Worm (Caenorhabditis elegans) whole organism, dauer: Measurements from ENCODE around the gene C34F11.2.

Experiments
- unc-62 ChIP-seq: sonication (generic microtip); optimal IDR thresholded peaks from 2 replicates; lab custom pipeline; 2017; ENCODE audit warnings: missing biosample characterization, missing genetic modification reagents, missing genetic modification characterization

C34F11.2 gene

DNA sequence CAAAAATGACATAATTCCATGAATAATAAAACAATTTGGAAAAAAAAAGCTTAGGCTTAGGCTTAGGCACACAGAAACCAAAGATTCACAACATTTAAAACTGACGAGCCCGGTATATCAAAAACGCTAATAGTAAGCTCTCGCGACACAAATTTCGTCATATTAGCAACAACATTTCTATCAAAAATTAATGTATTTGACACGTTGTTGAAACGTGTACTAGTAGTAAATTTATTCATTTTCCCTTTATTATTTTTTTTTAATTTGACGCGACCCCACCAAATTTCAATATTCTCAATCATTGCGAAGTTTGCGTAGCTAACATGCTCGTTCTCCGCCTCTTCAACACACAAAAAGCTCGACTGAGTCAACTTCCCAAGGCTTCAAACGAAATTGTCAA, at the start of gene C34F11.2:
C34F11.2 (plus strand) TSS at position 301 of the 400 bp plus-strand sequence.
- no peak for TF ChIP-seq unc-62

DNA sequence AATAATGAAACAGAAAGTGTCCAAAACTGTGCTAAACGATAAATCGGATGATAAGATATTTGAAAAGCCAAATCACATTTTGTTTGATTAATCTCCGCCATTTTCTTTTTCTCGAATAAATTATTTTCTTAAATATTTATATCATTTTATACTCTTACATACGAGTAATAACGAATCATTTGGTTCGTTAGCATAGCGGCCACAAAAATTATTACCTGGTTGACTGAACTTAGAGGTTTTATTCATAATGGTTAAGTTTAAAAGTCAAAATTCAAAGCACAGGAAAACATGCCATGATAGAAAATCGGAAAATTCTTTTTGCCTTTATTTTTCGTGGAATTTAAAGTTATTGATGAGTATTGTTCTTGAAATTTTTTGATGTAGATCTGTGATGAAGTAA, 48.8 kb upstream of the C34F11.2 start, which contains the start of gene srb-5:
srb-5 (minus strand) TSS at position 101 of the 400 bp plus-strand sequence.
- no peak for TF ChIP-seq unc-62

DNA sequence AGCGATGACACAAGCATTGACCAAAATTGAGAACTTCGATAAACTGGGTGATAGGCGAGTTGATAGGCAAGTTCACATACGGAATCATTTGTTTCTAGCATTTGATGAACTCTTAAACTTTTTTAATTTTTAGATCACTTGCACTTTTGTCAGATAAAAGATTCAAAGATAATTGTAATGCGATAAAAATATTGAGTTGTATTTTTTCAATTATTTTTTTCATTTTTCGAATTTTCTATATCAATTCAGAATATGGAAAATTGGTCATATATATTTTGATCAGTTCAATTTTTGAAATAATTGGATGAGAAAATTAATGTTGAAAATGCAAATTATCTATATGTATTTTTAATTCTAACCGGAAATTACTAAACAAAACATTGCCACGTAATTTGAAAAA, 45.3 kb upstream of the C34F11.2 start, which contains the start of gene srb-3:
srb-3 (minus strand) TSS at position 101 of the 400 bp plus-strand sequence.
- no peak for TF ChIP-seq unc-62

DNA sequence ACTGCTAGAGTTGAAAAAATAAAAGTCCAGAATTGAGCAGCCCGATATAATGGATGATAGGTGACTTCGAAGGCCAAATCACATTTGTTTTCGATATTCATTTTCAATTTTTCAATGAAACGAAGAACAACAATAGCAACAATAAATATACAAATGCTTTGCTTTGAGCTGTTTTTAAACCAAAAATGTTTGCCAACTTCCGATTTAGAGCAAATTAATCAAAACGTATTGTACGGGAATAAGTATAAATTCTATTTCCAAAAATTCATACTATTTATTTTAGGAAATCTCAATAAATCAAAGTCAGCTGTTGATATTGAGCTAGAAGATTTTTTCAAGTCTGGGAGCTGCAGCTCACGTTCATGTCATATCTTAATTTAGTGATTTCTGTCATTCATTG, 41.1 kb upstream of the C34F11.2 start, which contains the start of gene srb-1:
srb-1 (minus strand) TSS at position 101 of the 400 bp plus-strand sequence.
- no peak for TF ChIP-seq unc-62

DNA sequence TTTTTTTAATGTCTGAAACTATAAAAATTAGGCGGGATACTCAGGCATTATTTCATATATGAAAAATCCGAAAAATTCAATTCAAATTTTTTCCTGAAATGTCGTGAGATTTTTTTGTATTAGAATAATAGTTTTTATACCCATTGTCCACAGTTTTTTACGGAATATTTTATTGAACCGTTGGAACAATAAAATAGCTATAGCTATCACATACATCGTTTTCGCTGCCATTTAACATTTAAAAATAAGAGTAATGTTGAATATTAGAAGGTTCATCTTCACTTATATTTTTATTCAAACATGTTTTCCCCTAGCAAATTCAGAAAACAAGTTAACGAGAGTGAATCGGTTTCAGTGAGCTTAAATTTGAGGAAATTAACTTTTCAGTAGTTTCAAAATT, 40.5 kb upstream of the C34F11.2 start, which contains the start of gene C27D6.15:
C27D6.15 (plus strand) TSS at position 301 of the 400 bp plus-strand sequence.
- TF ChIP-seq unc-62: no peak

DNA sequence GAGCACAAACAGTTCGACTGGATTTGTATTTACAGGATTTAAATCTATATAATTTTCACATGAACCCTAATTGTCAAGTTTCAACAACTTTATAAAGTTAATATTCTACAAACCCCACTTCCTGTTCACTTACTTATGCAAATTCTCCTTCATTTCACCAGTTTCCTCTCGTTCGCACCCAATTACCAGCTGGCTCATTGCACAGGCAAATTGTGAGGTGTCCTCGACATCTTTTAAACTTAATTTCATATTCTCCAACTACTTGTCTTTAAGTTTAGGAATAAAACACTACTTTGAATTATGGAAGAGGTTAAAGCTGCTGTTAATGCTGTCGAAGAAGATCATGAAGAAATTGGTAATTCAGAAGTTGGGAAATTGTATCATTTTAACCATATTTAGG, 39.6 kb upstream of the C34F11.2 start, which contains the start of gene C27D6.1:
C27D6.1 (plus strand) TSS at position 301 of the 400 bp plus-strand sequence.
- no peak for TF ChIP-seq unc-62

DNA sequence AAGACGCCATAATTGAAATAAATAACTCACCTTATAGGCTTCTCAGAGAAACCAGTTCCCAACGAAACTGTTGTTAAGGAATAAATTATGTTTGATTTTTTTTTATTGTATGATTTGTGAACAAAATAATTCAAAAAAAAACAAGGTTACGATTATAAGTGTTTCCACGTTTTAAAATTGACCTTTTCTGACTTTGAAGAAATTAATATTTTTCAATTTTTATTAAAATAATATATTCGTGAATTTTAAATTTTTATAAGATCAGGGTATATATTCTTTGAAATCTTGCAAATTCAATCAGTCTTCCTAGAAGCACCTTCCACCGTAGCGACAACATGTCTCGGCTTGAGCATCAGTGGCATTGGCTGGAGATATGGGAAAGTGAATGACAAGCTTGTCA, 37.7 kb upstream of the C34F11.2 start, which contains the start of gene C27D6.3:
C27D6.3 (minus strand) TSS at position 101 of the 400 bp plus-strand sequence.
- no peak for TF ChIP-seq unc-62

DNA sequence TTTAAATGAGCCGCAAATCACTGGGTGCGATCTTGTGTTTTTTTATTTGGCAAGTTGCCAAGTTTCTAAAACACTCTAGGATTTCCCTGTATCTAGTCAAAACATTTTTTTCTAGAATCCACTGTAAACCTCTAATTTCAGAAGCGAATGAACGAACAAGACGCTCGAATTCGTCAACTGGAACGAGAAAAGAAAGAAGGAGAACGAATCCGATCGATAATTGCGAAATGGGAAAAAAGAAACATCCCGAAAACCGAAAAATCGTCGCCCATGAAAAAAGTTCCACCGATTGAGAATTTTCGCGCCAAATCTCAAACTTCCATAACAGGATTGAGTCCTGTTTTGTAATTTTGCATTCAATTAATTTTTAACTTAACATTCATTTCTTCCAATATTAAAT, 35.1 kb upstream of the C34F11.2 start:
- TF ChIP-seq unc-62: no peak

DNA sequence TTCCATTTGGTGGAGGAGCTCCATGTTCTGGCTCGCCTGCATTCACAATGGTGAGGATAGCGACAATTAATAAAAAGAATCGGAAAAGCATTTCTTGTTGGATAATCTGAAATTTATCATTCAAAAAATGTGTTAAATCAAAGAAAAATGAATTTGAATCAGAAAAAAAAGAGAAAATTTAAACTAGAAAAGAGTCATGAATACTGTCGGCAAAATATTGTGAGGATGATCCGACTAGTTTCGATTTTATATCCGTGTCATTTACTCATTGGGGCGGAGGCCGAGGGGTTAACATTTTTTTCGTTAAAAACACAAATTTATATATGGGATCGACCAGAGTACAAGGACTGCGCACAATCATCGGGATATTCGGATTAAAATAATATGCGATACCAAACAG, 34.2 kb upstream of the C34F11.2 start, which contains the start of gene C27D6.12:
C27D6.12 (minus strand) TSS at position 101 of the 400 bp plus-strand sequence.
- no peak for TF ChIP-seq unc-62

DNA sequence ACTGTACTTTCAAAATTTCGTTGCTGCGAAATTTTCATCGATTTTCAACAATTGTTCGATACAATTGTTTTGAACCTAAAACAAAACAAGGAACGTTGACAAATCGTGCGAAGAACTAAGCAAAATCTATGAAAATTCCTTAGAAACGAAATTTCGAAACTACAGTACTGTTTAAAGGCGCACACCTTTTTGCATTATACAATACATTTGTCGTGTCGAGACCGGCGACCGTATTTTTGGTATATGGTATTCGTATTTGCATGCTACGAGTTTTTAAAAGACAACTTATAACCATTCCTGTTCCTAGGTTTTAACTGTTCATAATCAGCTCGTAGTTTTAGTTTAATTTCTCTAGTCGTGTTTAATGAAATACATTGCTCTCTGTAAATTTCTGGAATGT, 33.5 kb upstream of the C34F11.2 start:
- TF ChIP-seq unc-62: no peak

DNA sequence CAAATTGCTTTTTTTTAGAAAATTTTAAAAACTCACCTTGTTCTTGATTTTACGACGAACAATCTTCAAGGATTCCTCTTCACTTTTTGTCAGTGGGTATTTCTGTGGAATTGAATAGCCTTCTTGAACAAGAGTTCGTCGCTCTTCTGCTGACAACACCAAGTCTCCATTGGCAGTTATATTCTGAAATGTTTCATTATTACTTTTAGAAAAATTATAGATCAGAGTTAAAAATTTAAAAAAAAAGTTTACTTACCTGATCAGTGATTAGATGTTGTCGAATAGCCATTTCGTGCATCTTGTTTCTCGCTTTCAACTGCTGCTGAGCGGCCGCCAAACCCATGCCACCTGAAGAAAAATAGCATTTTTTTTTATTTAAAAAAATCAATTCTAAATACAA, 31.8 kb upstream of the C34F11.2 start:
- TF ChIP-seq unc-62: no peak

DNA sequence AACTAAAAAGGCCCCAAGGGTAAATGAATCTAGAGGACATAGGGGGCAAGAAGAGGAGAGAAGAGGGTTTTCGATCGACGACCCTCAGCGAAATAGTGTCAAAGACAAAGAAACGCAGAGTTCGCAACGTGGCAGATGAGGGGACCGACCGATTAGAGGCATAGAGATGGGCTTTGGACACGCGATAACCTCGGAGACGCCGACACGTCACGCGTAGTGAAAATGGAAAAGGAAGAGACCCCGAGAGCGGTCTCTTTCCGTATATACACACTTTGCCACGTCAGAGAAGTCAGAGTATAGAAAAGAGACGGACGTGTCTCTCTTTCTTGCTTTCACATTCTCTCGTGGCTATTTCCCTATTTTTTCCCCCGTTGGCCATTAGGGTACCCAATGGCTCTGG, 30.6 kb upstream of the C34F11.2 start:
- TF ChIP-seq unc-62: no peak

DNA sequence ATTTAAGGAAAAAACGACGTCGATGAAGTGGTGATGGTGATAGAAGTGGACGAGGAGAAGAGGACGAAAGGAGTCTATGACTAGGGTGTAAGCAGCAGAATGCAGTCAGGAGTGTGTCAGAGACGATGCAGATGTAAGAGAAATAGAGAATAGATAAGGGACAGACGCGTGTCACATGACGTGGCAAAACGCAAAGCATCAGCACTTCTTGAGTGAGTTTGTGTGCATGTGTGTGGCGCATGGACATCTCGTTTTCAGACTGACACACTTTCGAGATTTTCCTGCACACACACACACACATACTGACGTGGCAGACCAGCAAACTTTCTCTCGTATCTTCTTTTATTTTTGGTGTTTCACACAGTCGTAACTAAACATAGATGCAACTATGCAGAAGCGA, 29.6 kb upstream of the C34F11.2 start:
- TF ChIP-seq unc-62: no peak

DNA sequence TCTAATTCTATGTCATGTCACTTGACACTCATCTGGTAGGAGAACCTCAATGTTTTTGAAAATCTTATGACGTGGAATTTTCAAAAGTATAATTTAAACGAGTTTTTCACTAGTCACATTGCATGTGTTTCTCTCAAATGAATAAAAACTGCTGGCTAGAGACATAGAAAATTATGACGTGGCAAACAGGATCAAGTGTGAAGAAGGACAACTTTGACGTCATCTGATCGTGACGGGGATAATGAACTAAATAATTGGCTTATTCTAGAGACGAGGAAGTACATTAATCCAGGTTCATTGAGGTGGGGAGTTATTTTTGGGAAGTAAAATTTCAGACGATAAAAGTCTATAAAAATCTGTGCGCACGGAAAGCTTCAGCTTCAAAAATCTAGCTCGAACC, 28.9 kb upstream of the C34F11.2 start:
- no peak for TF ChIP-seq unc-62

DNA sequence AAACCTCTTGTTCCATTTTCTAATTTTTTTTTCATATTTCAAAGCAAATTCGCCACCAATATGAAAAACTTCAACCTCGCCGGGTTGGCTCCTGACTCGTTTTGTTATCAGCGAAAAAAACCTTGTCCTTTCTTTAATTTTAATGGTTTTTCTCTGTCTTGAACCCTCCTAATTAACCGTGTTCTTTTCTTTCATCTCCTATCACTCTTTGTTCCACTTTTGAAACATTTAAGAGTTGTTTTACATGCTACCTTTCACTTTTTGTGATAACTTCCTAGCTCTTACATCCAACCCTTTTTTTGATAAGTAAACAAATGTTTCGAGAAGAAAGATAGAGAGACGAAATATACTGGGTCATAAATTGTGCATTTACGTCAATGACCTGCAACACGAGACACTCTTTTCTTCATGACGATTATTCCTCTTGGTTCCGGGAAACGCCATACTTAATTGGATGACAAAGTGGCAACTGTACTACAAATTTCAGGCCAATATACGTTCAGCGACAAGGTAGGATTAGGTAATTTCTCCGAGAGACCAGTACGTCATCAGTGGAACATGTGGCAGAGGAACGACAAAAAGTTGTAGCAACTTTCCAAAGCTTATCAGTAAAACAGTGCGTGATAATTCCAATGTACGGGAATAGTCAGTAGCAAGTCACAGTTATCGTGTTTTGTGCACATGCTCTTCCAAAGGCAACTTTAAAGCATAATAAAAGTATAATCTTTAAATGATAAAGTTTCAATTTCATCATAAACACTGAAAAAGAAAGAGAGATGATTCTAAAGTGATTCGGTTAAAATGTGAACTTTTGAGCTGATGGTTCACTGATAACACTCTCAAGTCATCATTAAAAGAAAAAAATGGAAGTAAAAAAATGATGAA, 27.2 kb upstream of the C34F11.2 start:
- no peak for TF ChIP-seq unc-62

DNA sequence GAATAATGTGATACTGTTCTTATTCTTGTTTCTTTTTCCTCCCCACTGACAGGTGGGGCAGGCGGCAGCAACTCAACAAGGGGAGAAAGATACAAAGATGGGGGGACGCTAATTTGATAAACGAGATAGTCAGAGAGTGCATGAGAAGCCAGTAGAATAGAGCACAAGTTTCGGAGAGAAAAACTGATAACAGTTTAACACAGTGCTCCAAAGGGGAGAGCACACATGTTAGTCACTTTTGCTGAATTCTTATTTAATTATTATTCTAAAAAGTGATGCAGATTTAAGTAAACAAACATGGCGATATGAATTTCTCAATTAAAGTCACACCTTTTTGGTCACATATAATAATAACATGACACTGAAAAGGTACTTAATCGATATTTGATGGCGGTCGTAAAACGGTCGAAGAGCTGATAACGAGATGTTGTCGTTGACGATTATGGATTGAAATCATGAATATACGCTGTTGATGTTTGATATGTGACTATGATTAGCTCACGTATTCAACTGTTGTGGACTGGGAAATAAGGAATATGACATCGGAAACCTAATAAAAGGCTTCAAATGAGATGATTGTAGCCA, 26.0 kb upstream of the C34F11.2 start:
- no peak for TF ChIP-seq unc-62

DNA sequence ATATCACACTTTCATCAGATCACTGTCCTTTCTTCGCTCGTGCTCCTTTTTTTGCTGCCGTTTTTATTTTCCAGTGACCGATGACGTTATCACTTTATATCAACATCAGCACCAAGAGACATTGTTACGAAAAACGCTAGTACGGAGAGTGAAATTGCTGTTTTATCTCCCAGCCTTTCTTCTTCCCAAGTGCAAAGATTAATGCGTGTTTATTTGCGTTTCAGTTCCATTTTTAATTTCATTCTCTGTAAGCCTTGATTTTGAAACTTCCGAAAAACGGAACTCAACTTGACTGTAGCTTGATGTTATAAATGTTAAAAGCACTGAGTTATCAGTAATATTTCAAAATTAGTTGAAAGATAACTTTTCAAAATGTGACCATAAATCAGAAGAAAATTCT, 25.2 kb upstream of the C34F11.2 start:
- no peak for TF ChIP-seq unc-62
